Worm (Caenorhabditis elegans) whole organism, mixed stage, embryonic: ENCODE measurements around the gene bcc-1.

Experiments
- M03D4.4 ChIP-seq: sonication (generic microtip); optimal IDR thresholded peaks from 2 replicates; lab custom pipeline; 2017; ENCODE audit warnings: mild to moderate bottlenecking, missing genetic modification characterization, missing compliant biosample characterization
- bed-3 ChIP-seq: fragments of 200-800 bp; sonication (Bioruptor generic); optimal IDR thresholded peaks from 3 replicates; lab custom pipeline; 2018; ENCODE audit warnings: mild to moderate bottlenecking, missing genetic modification characterization, moderate library complexity, missing compliant biosample characterization
- blmp-1 ChIP-seq: fragments of 150-350 bp; optimal IDR thresholded peaks from 2 replicates; lab custom pipeline; 2014; ENCODE audit warnings: missing biosample characterization, missing genetic modification characterization
- ceh-83 ChIP-seq: fragments of 200-800 bp; sonication (Bioruptor generic); optimal IDR thresholded peaks from 2 replicates; lab custom pipeline; 2018; ENCODE audit warnings: mild to moderate bottlenecking, missing genetic modification characterization, missing compliant biosample characterization
- ces-1 ChIP-seq: fragments of 150-350 bp; optimal IDR thresholded peaks from 2 replicates; lab custom pipeline; 2014; ENCODE audit warnings: missing biosample characterization, missing genetic modification reagents, missing genetic modification characterization
- cnd-1 ChIP-seq: fragments of 200-800 bp; sonication (Bioruptor generic); optimal IDR thresholded peaks from 2 replicates; lab custom pipeline; 2018; ENCODE audit warnings: mild to moderate bottlenecking, missing genetic modification characterization, missing compliant biosample characterization
- drap-1 ChIP-seq: fragments of 200-800 bp; sonication (Bioruptor generic); optimal IDR thresholded peaks from 3 replicates; lab custom pipeline; 2018; ENCODE audit warnings: mild to moderate bottlenecking, missing genetic modification characterization, missing compliant biosample characterization
- elt-1 ChIP-seq: sonication (generic microtip); optimal IDR thresholded peaks from 2 replicates; lab custom pipeline; 2017; ENCODE audit warnings: missing genetic modification characterization, mild to moderate bottlenecking, missing compliant biosample characterization, antibody characterized with exemption, moderate library complexity, borderline replicate concordance; ENCODE audit not compliant: insufficient read depth
- elt-3 ChIP-seq: fragments of 150-350 bp; optimal IDR thresholded peaks from 2 replicates; lab custom pipeline; 2014; ENCODE audit warnings: missing biosample characterization, missing genetic modification characterization
- flh-1 ChIP-seq: fragments of 200-800 bp; sonication (Bioruptor generic); optimal IDR thresholded peaks from 2 replicates; lab custom pipeline; 2018; ENCODE audit warnings: mild to moderate bottlenecking, missing genetic modification characterization, moderate library complexity, missing compliant biosample characterization
- hlh-1 ChIP-seq: fragments of 150-350 bp; optimal IDR thresholded peaks from 2 replicates; lab custom pipeline; 2014; ENCODE audit warnings: missing biosample characterization, missing genetic modification reagents, missing genetic modification characterization
- lin-13 ChIP-seq: fragments of 150-350 bp; optimal IDR thresholded peaks from 2 replicates; lab custom pipeline; 2014; ENCODE audit warnings: missing biosample characterization, missing genetic modification characterization
- lin-32 ChIP-seq: fragments of 200-800 bp; sonication (Bioruptor generic); optimal IDR thresholded peaks from 2 replicates; lab custom pipeline; 2018; ENCODE audit warnings: mild to moderate bottlenecking, missing genetic modification characterization, missing compliant biosample characterization
- lsy-2 ChIP-seq: fragments of 150-350 bp; optimal IDR thresholded peaks from 2 replicates; lab custom pipeline; 2014; ENCODE audit warnings: missing biosample characterization, missing genetic modification characterization
- mep-1 ChIP-seq: fragments of 150-350 bp; optimal IDR thresholded peaks from 2 replicates; lab custom pipeline; 2017; ENCODE audit warnings: missing biosample characterization, missing genetic modification reagents, missing genetic modification characterization, inconsistent platforms
- nhr-237 ChIP-seq: fragments of 150-350 bp; optimal IDR thresholded peaks from 2 replicates; lab custom pipeline; 2014; ENCODE audit warnings: missing biosample characterization, missing genetic modification characterization
- nhr-28 ChIP-seq: fragments of 150-350 bp; optimal IDR thresholded peaks from 2 replicates; lab custom pipeline; 2014; ENCODE audit warnings: missing biosample characterization, missing genetic modification characterization
- pha-4 ChIP-seq: fragments of 150-350 bp; optimal IDR thresholded peaks from 2 replicates; lab custom pipeline; 2018; ENCODE audit warnings: missing biosample characterization, missing genetic modification reagents, missing genetic modification characterization
- snpc-4 ChIP-seq: fragments of 150-350 bp; optimal IDR thresholded peaks from 2 replicates; lab custom pipeline; 2014; ENCODE audit warnings: missing biosample characterization, missing genetic modification characterization
- unc-39 ChIP-seq: fragments of 150-350 bp; optimal IDR thresholded peaks from 2 replicates; lab custom pipeline; 2014; ENCODE audit warnings: missing biosample characterization, missing genetic modification characterization
- ztf-11 ChIP-seq: fragments of 150-350 bp; optimal IDR thresholded peaks from 2 replicates; lab custom pipeline; 2014; ENCODE audit warnings: missing biosample characterization, missing genetic modification characterization

Gene bcc-1

ce11 chrIV:11038618-11038664, 53.9 kb downstream of the bcc-1 start, which contains the start of gene kdin-1:
TSS of gene kdin-1 (plus strand) at chrIV:11038655.
- no peak for TF ChIP-seq nhr-237 (tag; lab: Kevin White, UChicago)
- TF ChIP-seq ztf-11 (tag; lab: Kevin White, UChicago): no peak
- TF ChIP-seq snpc-4: no peak
- TF ChIP-seq nhr-28: no peak
- no peak for TF ChIP-seq blmp-1
- TF ChIP-seq bed-3 (GFP tag; lab: Kevin White, UChicago): no peak
- no peak for TF ChIP-seq drap-1 (GFP tag; lab: Kevin White, UChicago)
- no peak for TF ChIP-seq ces-1
- no peak for TF ChIP-seq elt-1 (tag; lab: Kevin White, UChicago)
- no peak for TF ChIP-seq M03D4.4 (tag; lab: Kevin White, UChicago)
- TF ChIP-seq lsy-2 (tag; lab: Kevin White, UChicago): no peak
- TF ChIP-seq elt-3 (tag; lab: Kevin White, UChicago): no peak
- no peak for TF ChIP-seq cnd-1 (tag; lab: Kevin White, UChicago)
- TF ChIP-seq ceh-83: no peak

ce11 chrIV:11038218-11038617, 54.1 kb downstream of the bcc-1 start:
- TF ChIP-seq drap-1 (GFP tag; lab: Kevin White, UChicago): no peak
- no peak for TF ChIP-seq flh-1 (GFP tag; lab: Kevin White, UChicago)
- TF ChIP-seq pha-4 (tag; lab: Kevin White, UChicago): no peak
- TF ChIP-seq unc-39 (tag; lab: Kevin White, UChicago): no peak

- TF ChIP-seq ces-1: peak; percentile 40
- TF ChIP-seq M03D4.4 (tag; lab: Kevin White, UChicago): no peak
- TF ChIP-seq elt-3 (tag; lab: Kevin White, UChicago): no peak
- no peak for TF ChIP-seq flh-1 (GFP tag; lab: Kevin White, UChicago)
- TF ChIP-seq mep-1 (tag; lab: Kevin White, UChicago): no peak
- no peak for TF ChIP-seq cnd-1 (tag; lab: Kevin White, UChicago)
Measured at ce11 chrIV:11037118-11037719, 55.1 kb downstream of the bcc-1 start.

ce11 chrIV:11036222-11036621, 56.1 kb downstream of the bcc-1 start, which contains the start of gene fkb-1:
TSS of gene fkb-1 (plus strand) at chrIV:11036582.
- TF ChIP-seq mep-1 (tag; lab: Kevin White, UChicago): peak; percentile 5
- TF ChIP-seq hlh-1: peak; percentile 3
- TF ChIP-seq lin-32 (GFP tag; lab: Kevin White, UChicago): no peak
- peak; percentile 80 for TF ChIP-seq lin-13 (tag; lab: Kevin White, UChicago)
- TF ChIP-seq elt-1 (tag; lab: Kevin White, UChicago): no peak
- TF ChIP-seq, all 35 proteins: peak for 3
